Worm (Caenorhabditis elegans) whole organism, L4 larva: Measurements from ENCODE around the gene W03B1.9.

Experiments
- R02D3.7 ChIP-seq: fragments of 150-350 bp; sonication (generic microtip); optimal IDR thresholded peaks from 3 replicates; lab custom pipeline; 2014; ENCODE audit warnings: missing biosample characterization, missing genetic modification characterization
- Y48G9A.11 ChIP-seq: fragments of 200-800 bp; sonication (Bioruptor generic); IDR thresholded peaks from 2 replicates; pipeline ENCODE4 v1.3.6; 2022; ENCODE audit warnings: missing genetic modification reagents, missing genetic modification characterization, missing compliant biosample characterization
- aha-1 ChIP-seq: fragments of 150-350 bp; peaks from one replicate; lab custom pipeline; 2014; ENCODE audit warnings: missing biosample characterization, missing genetic modification characterization
- ama-1 ChIP-seq: fragments of 150-350 bp; optimal IDR thresholded peaks from 2 replicates; lab custom pipeline; 2014; ENCODE audit warnings: inconsistent platforms, mixed read lengths
- ceh-20 ChIP-seq: fragments of 200-800 bp; sonication (Bioruptor generic); IDR thresholded peaks from 2 replicates; pipeline ENCODE4 v1.3.6; 2022; ENCODE audit warnings: missing genetic modification reagents, missing genetic modification characterization, missing compliant biosample characterization
- ceh-28 ChIP-seq: fragments of 150-350 bp; optimal IDR thresholded peaks from 2 replicates; lab custom pipeline; 2014; ENCODE audit warnings: missing biosample characterization, missing genetic modification reagents, missing genetic modification characterization
- ceh-32 ChIP-seq: sonication (generic microtip); optimal IDR thresholded peaks from 2 replicates; lab custom pipeline; 2016; ENCODE audit warnings: mild to moderate bottlenecking, missing genetic modification characterization, missing compliant biosample characterization; ENCODE audit not compliant: poor library complexity
- ceh-62 ChIP-seq: sonication (generic microtip); optimal IDR thresholded peaks from 2 replicates; lab custom pipeline; 2017; ENCODE audit warnings: missing biosample characterization, missing genetic modification characterization
- ceh-82 ChIP-seq: sonication (generic microtip); optimal IDR thresholded peaks from 2 replicates; lab custom pipeline; 2017; ENCODE audit warnings: missing biosample characterization, missing genetic modification characterization
- ces-1 ChIP-seq: fragments of 150-350 bp; sonication (generic microtip); optimal IDR thresholded peaks from 4 replicates; lab custom pipeline; 2014; ENCODE audit warnings: missing biosample characterization, missing genetic modification reagents, missing genetic modification characterization
- cey-2 ChIP-seq: sonication (generic microtip); optimal IDR thresholded peaks from 3 replicates; lab custom pipeline; 2017; ENCODE audit warnings: missing genetic modification characterization, mild to moderate bottlenecking, missing compliant biosample characterization, antibody characterized with exemption, borderline replicate concordance; ENCODE audit not compliant: insufficient read depth
- daf-16 ChIP-seq, 3 experiments: sonication (generic microtip); optimal IDR thresholded peaks; 2 replicates each; lab custom pipeline; 2016 to 2017; ENCODE audit warnings: missing genetic modification characterization in 3 of 3, missing genetic modification reagents in 3 of 3, mild to moderate bottlenecking in 2 of 3, missing compliant biosample characterization in 2 of 3, missing biosample characterization in 1 of 3, moderate library complexity in 1 of 3
- dmd-6 ChIP-seq: fragments of 200-800 bp; sonication (Bioruptor generic); IDR thresholded peaks from 2 replicates; pipeline ENCODE4 v1.3.6; 2022; ENCODE audit warnings: missing genetic modification reagents, missing genetic modification characterization, missing compliant biosample characterization
- dpl-1 ChIP-seq: fragments of 150-350 bp; optimal IDR thresholded peaks from 2 replicates; lab custom pipeline; 2014; ENCODE audit warnings: missing biosample characterization, missing genetic modification reagents, missing genetic modification characterization
- dve-1 ChIP-seq: sonication (generic microtip); optimal IDR thresholded peaks from 2 replicates; lab custom pipeline; 2017; ENCODE audit warnings: antibody characterized with exemption, mild to moderate bottlenecking, missing genetic modification characterization, missing compliant biosample characterization; ENCODE audit not compliant: insufficient read depth
- gei-8 ChIP-seq: fragments of 200-800 bp; sonication (Bioruptor generic); optimal IDR thresholded peaks from 2 replicates; lab custom pipeline; 2018; ENCODE audit warnings: mild to moderate bottlenecking, missing genetic modification characterization, missing compliant biosample characterization
- hif-1 ChIP-seq, 2 experiments: sonication (generic microtip); optimal IDR thresholded peaks; 2 replicates each; lab custom pipeline; 2016 to 2017; ENCODE audit warnings: missing compliant biosample characterization in 2 of 2, missing genetic modification characterization in 2 of 2, missing genetic modification reagents in 2 of 2, missing genotype in 2 of 2, mild to moderate bottlenecking in 1 of 2
- hlh-11 ChIP-seq: fragments of 200-800 bp; sonication (Bioruptor generic); optimal IDR thresholded peaks from 2 replicates; lab custom pipeline; 2018; ENCODE audit warnings: mild to moderate bottlenecking, missing genetic modification characterization, missing compliant biosample characterization
- lin-29 ChIP-seq: fragments of 200-800 bp; sonication (Bioruptor generic); IDR thresholded peaks from 2 replicates; pipeline ENCODE4 v1.3.6; 2022; ENCODE audit warnings: missing genetic modification reagents, missing genetic modification characterization, missing compliant biosample characterization
- lin-38 ChIP-seq: fragments of 200-800 bp; sonication (Bioruptor generic); IDR thresholded peaks from 2 replicates; pipeline ENCODE4 v1.3.6; 2022; ENCODE audit warnings: missing genetic modification reagents, missing genetic modification characterization, missing compliant biosample characterization
- lin-39 ChIP-seq: fragments of 150-350 bp; optimal IDR thresholded peaks from 2 replicates; lab custom pipeline; 2014; ENCODE audit warnings: missing biosample characterization, missing genetic modification reagents, missing genetic modification characterization
- lir-3 ChIP-seq: sonication (generic microtip); optimal IDR thresholded peaks from 2 replicates; lab custom pipeline; 2016; ENCODE audit warnings: mild to moderate bottlenecking, missing genetic modification characterization, missing compliant biosample characterization
- lsy-2 ChIP-seq, 2 experiments: fragments of 150-350 bp in 1 of 2; sonication (generic microtip) in 1 of 2; optimal IDR thresholded peaks; 2 replicates each; lab custom pipeline; 2014 to 2017; ENCODE audit warnings: missing biosample characterization in 2 of 2, missing genetic modification characterization in 2 of 2
- madf-9 ChIP-seq: fragments of 200-800 bp; sonication (Bioruptor generic); conservative IDR thresholded peaks from 2 replicates; pipeline ENCODE4 v1.3.6; 2022; ENCODE audit warnings: missing genetic modification reagents, missing genetic modification characterization, missing compliant biosample characterization
- mes-2 ChIP-seq: sonication (generic microtip); optimal IDR thresholded peaks from 2 replicates; lab custom pipeline; 2016; ENCODE audit warnings: missing genotype, mild to moderate bottlenecking, missing genetic modification characterization, missing compliant biosample characterization; ENCODE audit not compliant: poor library complexity, severe bottlenecking
- nhr-10 ChIP-seq: fragments of 150-350 bp; optimal IDR thresholded peaks from 2 replicates; lab custom pipeline; 2014; ENCODE audit warnings: missing biosample characterization, missing genetic modification characterization
- nhr-102 ChIP-seq: sonication (generic microtip); optimal IDR thresholded peaks from 2 replicates; lab custom pipeline; 2016; ENCODE audit warnings: mild to moderate bottlenecking, missing genetic modification characterization, moderate library complexity, missing compliant biosample characterization
- nhr-111 ChIP-seq: fragments of 200-800 bp; sonication (Bioruptor generic); optimal IDR thresholded peaks from 2 replicates; lab custom pipeline; 2018; ENCODE audit warnings: mild to moderate bottlenecking, missing genetic modification characterization, missing compliant biosample characterization
- nhr-41 ChIP-seq: fragments of 200-800 bp; sonication (Bioruptor generic); IDR thresholded peaks from 2 replicates; pipeline ENCODE4 v1.3.6; 2022; ENCODE audit warnings: missing genetic modification reagents, missing genetic modification characterization, missing compliant biosample characterization
- nhr-6 ChIP-seq: fragments of 150-350 bp; optimal IDR thresholded peaks from 2 replicates; lab custom pipeline; 2014; ENCODE audit warnings: missing biosample characterization, missing genetic modification characterization
- nhr-77 ChIP-seq: fragments of 150-350 bp; optimal IDR thresholded peaks from 2 replicates; lab custom pipeline; 2014; ENCODE audit warnings: missing biosample characterization, missing genetic modification characterization
- php-3 ChIP-seq: fragments of 200-800 bp; sonication (Bioruptor generic); IDR thresholded peaks from 2 replicates; pipeline ENCODE4 v1.3.6; 2022; ENCODE audit warnings: missing genetic modification reagents, missing genetic modification characterization, missing compliant biosample characterization
- pqm-1 ChIP-seq: sonication (generic microtip); optimal IDR thresholded peaks from 2 replicates; lab custom pipeline; 2017; ENCODE audit warnings: missing biosample characterization, missing genetic modification characterization
- rbr-2 ChIP-seq: sonication (generic microtip); optimal IDR thresholded peaks from 2 replicates; lab custom pipeline; 2016; ENCODE audit warnings: missing genotype, missing genetic modification characterization, missing compliant biosample characterization
- skn-1 ChIP-seq: fragments of 150-350 bp; optimal IDR thresholded peaks from 2 replicates; lab custom pipeline; 2014; ENCODE audit warnings: missing biosample characterization, missing genetic modification characterization
- snpc-1.2 ChIP-seq: fragments of 200-800 bp; sonication (Bioruptor generic); IDR thresholded peaks from 2 replicates; pipeline ENCODE4 v1.3.6; 2022; ENCODE audit warnings: missing genetic modification reagents, missing genetic modification characterization, missing compliant biosample characterization
- tag-97 ChIP-seq: fragments of 200-800 bp; sonication (Bioruptor generic); IDR thresholded peaks from 2 replicates; pipeline ENCODE4 v1.3.6; 2022; ENCODE audit warnings: missing genetic modification characterization, missing compliant biosample characterization
- tra-1 ChIP-seq: fragments of 200-800 bp; sonication (Bioruptor generic); IDR thresholded peaks from 2 replicates; pipeline ENCODE4 v1.3.6; 2022; ENCODE audit warnings: missing genetic modification reagents, missing genetic modification characterization, missing compliant biosample characterization
- unc-39 ChIP-seq: sonication (generic microtip); optimal IDR thresholded peaks from 2 replicates; lab custom pipeline; 2017; ENCODE audit warnings: missing biosample characterization, missing genetic modification characterization
- unc-62 ChIP-seq, 3 experiments: fragments of 150-350 bp in 1 of 3; sonication (generic microtip); optimal IDR thresholded peaks in 2 of 3; peaks in 1 of 3; 1 replicate in 1 of 3; 2 replicates in 2 of 3; lab custom pipeline; 2014 to 2017; ENCODE audit warnings: missing biosample characterization in 3 of 3, missing genetic modification characterization in 3 of 3, missing genetic modification reagents in 3 of 3, missing genotype in 1 of 3
- zfp-2 ChIP-seq: sonication (generic microtip); optimal IDR thresholded peaks from 2 replicates; lab custom pipeline; 2016; ENCODE audit warnings: mild to moderate bottlenecking, missing genetic modification characterization, missing compliant biosample characterization
- zip-11 ChIP-seq: fragments of 200-800 bp; sonication (Bioruptor generic); IDR thresholded peaks from 2 replicates; pipeline ENCODE4 v1.3.6; 2022; ENCODE audit warnings: missing genetic modification characterization, missing compliant biosample characterization
- zip-2 ChIP-seq: fragments of 150-350 bp; optimal IDR thresholded peaks from 2 replicates; lab custom pipeline; 2014; ENCODE audit warnings: missing biosample characterization, missing genetic modification characterization
- ztf-7 ChIP-seq: fragments of 150-350 bp; optimal IDR thresholded peaks from 2 replicates; lab custom pipeline; 2014; ENCODE audit warnings: missing biosample characterization, missing genetic modification characterization

The W03B1.9 gene

ce11 chrIV:4386351-4386750, 29.6 kb upstream of the W03B1.9 start, which contains the start of gene tald-1:
TSS of gene tald-1 (plus strand) at chrIV:4386651.
- TF ChIP-seq php-3 = 0 out of 2 replicates have a peak, but pooled peaks have one; percentile 13
- no peak for TF ChIP-seq lir-3 (tag; lab: Kevin White, UChicago)
- peak; percentile 38 for TF ChIP-seq pqm-1 (tag; lab: Kevin White, UChicago)
- no peak for TF ChIP-seq hlh-11
- no peak for TF ChIP-seq gei-8
- peak; percentile 5 for TF ChIP-seq dve-1
- TF ChIP-seq snpc-1.2 (GFP tag; lab: Robert Waterston, UW) = peak; percentile 25; the same call in 1 of the 2 replicates
- TF ChIP-seq nhr-102 (tag; lab: Kevin White, UChicago) = no peak
- no peak for TF ChIP-seq daf-16 (GFP tag; optimal IDR thresholded peaks at IDR 0.05; lab: Kevin White, UChicago)
- TF ChIP-seq daf-16 (tag; optimal IDR thresholded peaks at IDR 0.05; lab: Kevin White, UChicago) = peak; percentile 0
- no peak for TF ChIP-seq madf-9 (GFP tag; lab: Robert Waterston, UW)
- TF ChIP-seq nhr-41 (GFP tag; lab: Robert Waterston, UW) = no peak
- TF ChIP-seq ceh-32 (tag; lab: Kevin White, UChicago) = no peak
- peak; percentile 38 for TF ChIP-seq ceh-28 (tag; lab: Kevin White, UChicago)
- no peak for TF ChIP-seq cey-2 (tag; lab: Kevin White, UChicago)
- TF ChIP-seq unc-39 = no peak

ce11 chrIV:4369116-4369515, 12.3 kb upstream of the W03B1.9 start:
- TF ChIP-seq nhr-77 (tag; lab: Kevin White, UChicago) (no peak), skn-1 (no peak), Y48G9A.11 (GFP tag; lab: Robert Waterston, UW) (no peak), madf-9 (GFP tag; lab: Robert Waterston, UW) (no peak), ama-1 (lab: Kevin White, UChicago) (no peak), zfp-2 (tag; lab: Kevin White, UChicago) (no peak), aha-1 (tag; lab: Kevin White, UChicago) (peak; percentile 53), lin-29 (GFP tag; lab: Robert Waterston, UW) (no peak), unc-62 (GFP tag; optimal IDR thresholded peaks at IDR 0.05 in 1 of 2; lab: Kevin White, UChicago) (peak in 1 of 2 experiments; percentile 95), unc-62 (tag; optimal IDR thresholded peaks at IDR 0.05; lab: Kevin White, UChicago) (no peak), ceh-62 (tag; lab: Kevin White, UChicago) (no peak)

ce11 chrIV:4360497-4360896, 3.7 kb upstream of the W03B1.9 start, which contains the start of gene F55F10.1:
TSS of gene F55F10.1 (plus strand) at chrIV:4360837.
- TF ChIP-seq lsy-2 (tag; optimal IDR thresholded peaks at IDR 0.05; lab: Kevin White, UChicago) (peak in 1 of 2 experiments; percentile 84), dmd-6 (peak; percentile 50), tag-97 (GFP tag; lab: Robert Waterston, UW) (no peak), daf-16 (GFP tag; optimal IDR thresholded peaks at IDR 0.05; lab: Kevin White, UChicago) (peak in 1 of 2 experiments; percentile 70), daf-16 (tag; optimal IDR thresholded peaks at IDR 0.05; lab: Kevin White, UChicago) (peak; percentile 22), mes-2 (peak; percentile 82), ceh-32 (tag; lab: Kevin White, UChicago) (no peak), ztf-7 (tag; lab: Kevin White, UChicago) (no peak), lin-39 (tag; lab: Kevin White, UChicago) (no peak), unc-62 (GFP tag; optimal IDR thresholded peaks at IDR 0.05 in 1 of 2; lab: Kevin White, UChicago) (peak in 1 of 2 experiments; percentile 12), unc-62 (tag; optimal IDR thresholded peaks at IDR 0.05; lab: Kevin White, UChicago) (no peak), lin-38 (GFP tag; lab: Robert Waterston, UW) (peak; percentile 87), hif-1 (tag; optimal IDR thresholded peaks at IDR 0.05; lab: Kevin White, UChicago) (peak in 1 of 2 experiments; percentile 24), nhr-111 (no peak), nhr-77 (tag; lab: Kevin White, UChicago) (peak; percentile 24), nhr-10 (tag; lab: Kevin White, UChicago) (no peak), ceh-20 (no peak), aha-1 (tag; lab: Kevin White, UChicago) (peak; percentile 47), ceh-82 (tag; lab: Kevin White, UChicago) (no peak), nhr-102 (tag; lab: Kevin White, UChicago) (peak; percentile 44), tra-1 (GFP tag; lab: Robert Waterston, UW) (no peak), hlh-11 (peak; percentile 40), cey-2 (tag; lab: Kevin White, UChicago) (no peak), unc-39 (no peak), nhr-6 (tag; lab: Kevin White, UChicago) (peak; percentile 33), ces-1 (GFP tag; lab: Kevin White, UChicago) (no peak), nhr-41 (GFP tag; lab: Robert Waterston, UW) (no peak), rbr-2 (peak; percentile 39), dpl-1 (GFP tag; lab: Kevin White, UChicago) (peak; percentile 79), zip-2 (tag; lab: Kevin White, UChicago) (no peak), R02D3.7 (tag; lab: Kevin White, UChicago) (no peak), zip-11 (GFP tag; lab: Robert Waterston, UW) (no peak), ceh-28 (tag; lab: Kevin White, UChicago) (peak; percentile 22)
